Fruit fly (Drosophila melanogaster) whole organism, embryonic: Measurements from ENCODE around the gene Bacc.

Experiments used
- BEAF-32 ChIP-seq: fragments of 200-800 bp; sonication (Bioruptor generic); optimal IDR thresholded peaks from 3 replicates; lab custom pipeline; 2017; ENCODE audit warnings: missing biosample characterization, missing genetic modification characterization, mild to moderate bottlenecking, moderate library complexity, missing genetic modification reagents
- Bteb2 ChIP-seq: fragments of 200-800 bp; sonication (Bioruptor generic); optimal IDR thresholded peaks from 2 replicates; lab custom pipeline; 2016; ENCODE audit warnings: missing biosample characterization, missing genetic modification characterization
- CG10209 ChIP-seq: fragments of 200-800 bp; sonication (Bioruptor generic); optimal IDR thresholded peaks from 3 replicates; lab custom pipeline; 2017; ENCODE audit warnings: missing biosample characterization, mild to moderate bottlenecking, missing genetic modification characterization, missing genetic modification reagents
- CG12155 ChIP-seq: fragments of 200-800 bp; sonication (Bioruptor generic); optimal IDR thresholded peaks from 3 replicates; lab custom pipeline; 2016; ENCODE audit warnings: missing biosample characterization, missing genetic modification characterization
- CG12744 ChIP-seq: fragments of 200-800 bp; sonication (Bioruptor generic); optimal IDR thresholded peaks from 2 replicates; lab custom pipeline; 2016; ENCODE audit warnings: missing biosample characterization, missing genetic modification characterization
- CG14667 ChIP-seq: fragments of 200-800 bp; sonication (Bioruptor generic); IDR thresholded peaks from 2 replicates; pipeline ENCODE4 v1.3.6; 2022; ENCODE audit warnings: missing biosample characterization, missing genetic modification characterization
- CG15073 ChIP-seq: fragments of 200-800 bp; sonication (Bioruptor generic); optimal IDR thresholded peaks from 2 replicates; lab custom pipeline; 2016; ENCODE audit warnings: missing biosample characterization, missing genetic modification characterization
- CG15601 ChIP-seq: fragments of 200-800 bp; sonication (Bioruptor generic); optimal IDR thresholded peaks from 3 replicates; lab custom pipeline; 2019; ENCODE audit warnings: missing biosample characterization, mild to moderate bottlenecking, missing genetic modification characterization, moderate library complexity
- CG17612 ChIP-seq: fragments of 200-800 bp; sonication (Bioruptor generic); IDR thresholded peaks from 2 replicates; pipeline ENCODE4 v1.3.6; 2022; ENCODE audit warnings: missing biosample characterization, missing genetic modification characterization
- CG18619 ChIP-seq: fragments of 200-800 bp; sonication (Bioruptor generic); optimal IDR thresholded peaks from 3 replicates; lab custom pipeline; 2017; ENCODE audit warnings: missing biosample characterization, mild to moderate bottlenecking, missing genetic modification characterization
- CG2129 ChIP-seq: fragments of 200-800 bp; sonication (Bioruptor generic); IDR thresholded peaks from 2 replicates; pipeline ENCODE4 v1.3.6; 2022; ENCODE audit warnings: missing biosample characterization, missing genetic modification characterization; ENCODE audit not compliant: partially characterized antibody
- CG3163 ChIP-seq: fragments of 200-800 bp; sonication (Bioruptor generic); optimal IDR thresholded peaks from 3 replicates; lab custom pipeline; 2016; ENCODE audit warnings: missing biosample characterization, missing genetic modification characterization
- CG3407 ChIP-seq: fragments of 200-800 bp; sonication (Bioruptor generic); optimal IDR thresholded peaks from 2 replicates; lab custom pipeline; 2018; ENCODE audit warnings: missing biosample characterization, mild to moderate bottlenecking, missing genetic modification characterization
- CG3995 ChIP-seq: fragments of 200-800 bp; sonication (Bioruptor generic); optimal IDR thresholded peaks from 3 replicates; lab custom pipeline; 2016; ENCODE audit warnings: missing biosample characterization, missing genetic modification characterization
- CG4730 ChIP-seq: fragments of 200-800 bp; sonication (Bioruptor generic); IDR thresholded peaks from 2 replicates; pipeline ENCODE4 v1.3.6; 2022; ENCODE audit warnings: missing biosample characterization, missing genetic modification characterization
- CG6689 ChIP-seq: fragments of 200-800 bp; sonication (Bioruptor generic); IDR thresholded peaks from 2 replicates; pipeline ENCODE4 v1.3.6; 2022; ENCODE audit warnings: missing biosample characterization, missing genetic modification characterization
- CG7556 ChIP-seq: fragments of 200-800 bp; sonication (Bioruptor generic); optimal IDR thresholded peaks from 2 replicates; lab custom pipeline; 2017; ENCODE audit warnings: missing biosample characterization, mild to moderate bottlenecking, missing genetic modification characterization
- CG7839 ChIP-seq: fragments of 200-800 bp; sonication (Bioruptor generic); optimal IDR thresholded peaks from 3 replicates; lab custom pipeline; 2018; ENCODE audit warnings: missing biosample characterization, mild to moderate bottlenecking, missing genetic modification characterization, moderate library complexity
- CG8281 ChIP-seq: fragments of 200-800 bp; sonication (Bioruptor generic); optimal IDR thresholded peaks from 2 replicates; lab custom pipeline; 2018; ENCODE audit warnings: missing biosample characterization, mild to moderate bottlenecking, missing genetic modification characterization, moderate library complexity
- CG8478 ChIP-seq: fragments of >200 bp; optimal IDR thresholded peaks from 2 replicates; lab custom pipeline; 2018
- CG9817 ChIP-seq: fragments of 200-800 bp; sonication (Bioruptor generic); optimal IDR thresholded peaks from 2 replicates; lab custom pipeline; 2018; ENCODE audit warnings: missing biosample characterization, mild to moderate bottlenecking, missing genetic modification characterization, moderate library complexity
- Gsc ChIP-seq: fragments of 200-800 bp; sonication (Bioruptor generic); IDR thresholded peaks from 2 replicates; pipeline ENCODE4 v1.3.6; 2022; ENCODE audit warnings: missing biosample characterization, missing genetic modification characterization
- HLHmδ ChIP-seq: fragments of 200-800 bp; sonication (Bioruptor generic); optimal IDR thresholded peaks from 2 replicates; lab custom pipeline; 2018; ENCODE audit warnings: missing biosample characterization, mild to moderate bottlenecking, missing genetic modification characterization, moderate library complexity
- Hey ChIP-seq: fragments of 200-800 bp; sonication (Bioruptor generic); optimal IDR thresholded peaks from 3 replicates; lab custom pipeline; 2018; ENCODE audit warnings: missing biosample characterization, mild to moderate bottlenecking, missing genetic modification characterization
- Hsf ChIP-seq: fragments of 200-800 bp; sonication (Bioruptor generic); optimal IDR thresholded peaks from 3 replicates; lab custom pipeline; 2016; ENCODE audit warnings: missing biosample characterization, missing genetic modification characterization
- MTF-1 ChIP-seq: fragments of 200-800 bp; sonication (Bioruptor generic); optimal IDR thresholded peaks from 2 replicates; lab custom pipeline; 2018; ENCODE audit warnings: missing biosample characterization, mild to moderate bottlenecking, missing genetic modification characterization, borderline replicate concordance
- Nf-YB ChIP-seq: fragments of 200-800 bp; sonication (Bioruptor generic); optimal IDR thresholded peaks from 3 replicates; lab custom pipeline; 2019; ENCODE audit warnings: missing biosample characterization, mild to moderate bottlenecking, missing genetic modification characterization, moderate library complexity
- Ravus ChIP-seq: fragments of 200-800 bp; sonication (Bioruptor generic); IDR thresholded peaks from 2 replicates; pipeline ENCODE4 v1.3.6; 2022; ENCODE audit warnings: missing biosample characterization, missing genetic modification characterization
- Sox100B ChIP-seq: fragments of 200-800 bp; sonication (Bioruptor generic); optimal IDR thresholded peaks from 3 replicates; lab custom pipeline; 2018; ENCODE audit warnings: missing biosample characterization, mild to moderate bottlenecking, missing genetic modification characterization
- abd-A ChIP-seq: fragments of 200-800 bp; sonication (Bioruptor generic); optimal IDR thresholded peaks from 3 replicates; lab custom pipeline; 2019; ENCODE audit warnings: missing biosample characterization, mild to moderate bottlenecking, missing genetic modification characterization, moderate library complexity
- ac ChIP-seq: fragments of 200-800 bp; sonication (Bioruptor generic); optimal IDR thresholded peaks from 3 replicates; lab custom pipeline; 2017; ENCODE audit warnings: missing biosample characterization, mild to moderate bottlenecking, missing genetic modification characterization
- ase ChIP-seq: fragments of 200-800 bp; sonication (Bioruptor generic); IDR thresholded peaks from 3 replicates; pipeline ENCODE4 v1.3.6; 2022; ENCODE audit warnings: missing biosample characterization, missing genetic modification characterization
- chinmo ChIP-seq: fragments of 200-800 bp; sonication (Bioruptor generic); IDR thresholded peaks from 4 replicates; pipeline ENCODE4 v1.3.6; 2022; ENCODE audit warnings: missing biosample characterization, missing genetic modification characterization; ENCODE audit not compliant: partially characterized antibody
- chm ChIP-seq: fragments of 200-800 bp; sonication (Bioruptor generic); IDR thresholded peaks from 2 replicates; pipeline ENCODE4 v1.3.6; 2022; ENCODE audit warnings: missing biosample characterization, missing genetic modification characterization
- croc ChIP-seq: fragments of 200-800 bp; sonication (Bioruptor generic); conservative IDR thresholded peaks from 3 replicates; pipeline ENCODE4 v1.3.6; 2022; ENCODE audit warnings: missing biosample characterization, missing genetic modification characterization
- crol ChIP-seq: fragments of 200-800 bp; sonication (Bioruptor generic); IDR thresholded peaks from 2 replicates; pipeline ENCODE4 v1.3.6; 2022; ENCODE audit warnings: missing biosample characterization, missing genetic modification characterization
- dimm ChIP-seq: fragments of 200-800 bp; sonication (Bioruptor generic); IDR thresholded peaks from 2 replicates; pipeline ENCODE4 v1.3.6; 2022; ENCODE audit warnings: missing biosample characterization, missing genetic modification characterization
- esg ChIP-seq: fragments of 200-800 bp; sonication (Bioruptor generic); conservative IDR thresholded peaks from 2 replicates; pipeline ENCODE4 v1.3.6; 2022; ENCODE audit warnings: missing biosample characterization, missing genetic modification characterization
- exex ChIP-seq: fragments of 200-800 bp; sonication (Bioruptor generic); optimal IDR thresholded peaks from 4 replicates; lab custom pipeline; 2018; ENCODE audit warnings: missing biosample characterization, mild to moderate bottlenecking, missing genetic modification characterization, moderate library complexity
- gsb-n ChIP-seq: fragments of 200-800 bp; sonication (Bioruptor generic); optimal IDR thresholded peaks from 3 replicates; lab custom pipeline; 2018; ENCODE audit warnings: missing biosample characterization, mild to moderate bottlenecking, missing genetic modification characterization
- ham ChIP-seq: fragments of 200-800 bp; sonication (Bioruptor generic); IDR thresholded peaks from 2 replicates; pipeline ENCODE4 v1.3.6; 2022; ENCODE audit warnings: missing biosample characterization, missing genetic modification characterization
- hbn ChIP-seq: fragments of 200-800 bp; sonication (Bioruptor generic); IDR thresholded peaks from 2 replicates; pipeline ENCODE4 v1.3.6; 2022; ENCODE audit warnings: missing biosample characterization, missing genetic modification characterization; ENCODE audit not compliant: partially characterized antibody
- insv ChIP-seq, 2 experiments: fragments of 200-800 bp; sonication (Bioruptor generic); optimal IDR thresholded peaks; 3 replicates each; lab custom pipeline; 2016 to 2018; ENCODE audit warnings: missing biosample characterization in 2 of 2, missing genetic modification characterization in 2 of 2
- kah ChIP-seq: fragments of 200-800 bp; sonication (Bioruptor generic); optimal IDR thresholded peaks from 2 replicates; lab custom pipeline; 2018; ENCODE audit warnings: missing biosample characterization, mild to moderate bottlenecking, missing genetic modification characterization
- kni ChIP-seq: fragments of 200-800 bp; sonication (Bioruptor generic); optimal IDR thresholded peaks from 3 replicates; lab custom pipeline; 2017; ENCODE audit warnings: mild to moderate bottlenecking, missing biosample characterization, missing genetic modification reagents, missing genetic modification characterization
- org-1 ChIP-seq: fragments of 200-800 bp; sonication (Bioruptor generic); optimal IDR thresholded peaks from 2 replicates; lab custom pipeline; 2017; ENCODE audit warnings: missing biosample characterization, missing genetic modification characterization
- rib ChIP-seq: fragments of 200-800 bp; sonication (Bioruptor generic); IDR thresholded peaks from 2 replicates; pipeline ENCODE4 v1.3.6; 2022; ENCODE audit warnings: missing biosample characterization, missing genetic modification characterization
- row ChIP-seq: fragments of 200-800 bp; sonication (Bioruptor generic); IDR thresholded peaks from 3 replicates; pipeline ENCODE4 v1.3.6; 2022; ENCODE audit warnings: missing biosample characterization, missing genetic modification characterization
- sens ChIP-seq: fragments of 200-800 bp; sonication (Bioruptor generic); peaks from one replicate; lab custom pipeline; 2016; ENCODE audit warnings: missing biosample characterization, missing genetic modification characterization
- slou ChIP-seq: fragments of 200-800 bp; sonication (Bioruptor generic); optimal IDR thresholded peaks from 3 replicates; lab custom pipeline; 2016; ENCODE audit warnings: missing biosample characterization, missing genetic modification characterization
- tx ChIP-seq: fragments of 200-800 bp; sonication (Bioruptor generic); optimal IDR thresholded peaks from 2 replicates; lab custom pipeline; 2016; ENCODE audit warnings: missing biosample characterization, missing genetic modification characterization

Gene Bacc

DNA sequence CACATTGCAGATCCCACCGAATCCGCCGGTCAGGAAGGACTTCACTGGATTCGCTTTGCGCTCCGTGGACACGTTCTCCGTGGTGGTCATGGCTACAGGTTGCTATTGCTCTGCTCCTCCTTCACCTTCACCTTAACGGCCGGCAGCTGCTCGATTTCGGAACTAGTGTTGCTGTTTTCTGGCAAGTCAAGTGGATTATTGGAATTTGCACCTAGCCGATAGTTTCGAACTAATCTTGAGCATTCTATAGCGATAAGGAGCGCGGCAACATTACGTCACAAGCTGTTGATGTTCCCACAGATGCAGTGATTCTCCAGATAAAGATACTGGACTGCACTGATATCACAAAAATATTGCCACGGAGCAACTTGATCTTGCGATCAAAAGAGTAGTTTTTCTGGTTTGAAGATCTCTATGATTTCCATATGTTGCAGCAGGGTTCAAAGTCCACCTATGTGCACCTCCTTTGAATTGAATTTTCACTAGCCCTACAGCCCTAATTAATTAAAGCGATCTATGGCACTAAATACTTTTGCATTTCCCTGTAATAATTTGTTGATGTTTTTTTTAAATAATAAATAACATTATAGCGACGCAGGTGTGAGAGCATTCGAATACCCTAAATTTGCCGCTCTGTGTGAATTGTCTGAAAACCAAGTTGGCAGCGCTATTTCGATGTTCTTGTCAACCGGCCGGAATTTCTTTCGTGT, 17.4 kb downstream of the Bacc start, which contains the start of the genes colt and HINT1 (continued):
- peak; percentile 40 for TF ChIP-seq CG7839 (tag; lab: Kevin White, UChicago)
- TF ChIP-seq ham (GFP tag; lab: Robert Waterston, UW) = no peak
- no peak for TF ChIP-seq CG18619
- TF ChIP-seq CG12744 (GFP tag; lab: Kevin White, UChicago) = no peak
- TF ChIP-seq HLHmδ (GFP tag; lab: Kevin White, UChicago) = no peak
- no peak for TF ChIP-seq CG3163 (GFP tag; lab: Kevin White, UChicago)
- TF ChIP-seq exex (tag; lab: Kevin White, UChicago) = peak; percentile 13
- no peak for TF ChIP-seq ac (GFP tag; lab: Kevin White, UChicago)
- TF ChIP-seq CG7556 (GFP tag; lab: Kevin White, UChicago) = no peak
- TF ChIP-seq MTF-1 (GFP tag; lab: Kevin White, UChicago) = no peak
- no peak for TF ChIP-seq slou (GFP tag; lab: Kevin White, UChicago)
- no peak for TF ChIP-seq Sox100B
- no peak for TF ChIP-seq esg (GFP tag; lab: Robert Waterston, UW)
- no peak for TF ChIP-seq CG3407 (GFP tag; lab: Kevin White, UChicago)
- no peak for TF ChIP-seq CG8478 (lab: Kevin White, UChicago)
- TF ChIP-seq abd-A (tag; lab: Kevin White, UChicago) = no peak
- TF ChIP-seq CG9817 (tag; lab: Kevin White, UChicago) = no peak
- TF ChIP-seq CG15073 (GFP tag; lab: Kevin White, UChicago) = no peak
- TF ChIP-seq Nf-YB = no peak
- TF ChIP-seq CG10209 (GFP tag; lab: Kevin White, UChicago) = no peak
- peak; percentile 66 for TF ChIP-seq BEAF-32
- peak; percentile 49 for TF ChIP-seq CG15601 (tag; lab: Kevin White, UChicago)
- TF ChIP-seq CG3995 (GFP tag; lab: Kevin White, UChicago) = peak; percentile 80
- no peak for TF ChIP-seq CG17612 (GFP tag; lab: Robert Waterston, UW)
- TF ChIP-seq Bteb2 = no peak
- TF ChIP-seq gsb-n (tag; lab: Kevin White, UChicago) = peak; percentile 28
- 0 out of 4 replicates have a peak, but pooled peaks have one; percentile 46 for TF ChIP-seq chinmo (GFP tag; lab: Robert Waterston, UW)
- no peak for TF ChIP-seq tx (GFP tag; lab: Kevin White, UChicago)
- no peak for TF ChIP-seq rib (GFP tag; lab: Robert Waterston, UW)
- TF ChIP-seq dimm (GFP tag; lab: Robert Waterston, UW) = no peak
- TF ChIP-seq CG4730 (GFP tag; lab: Robert Waterston, UW) = no peak
- TF ChIP-seq Ravus (GFP tag; lab: Robert Waterston, UW) = no peak
- no peak for TF ChIP-seq hbn (GFP tag; lab: Robert Waterston, UW)
- peak; percentile 18; the same call in 1 of the 2 replicates for TF ChIP-seq CG6689
- no peak for TF ChIP-seq ase (GFP tag; lab: Robert Waterston, UW)
- TF ChIP-seq CG12155 (GFP tag; lab: Kevin White, UChicago) = no peak
- peak; percentile 6 for TF ChIP-seq kni
- TF ChIP-seq chm (GFP tag; lab: Robert Waterston, UW) = no peak
- TF ChIP-seq CG14667 (GFP tag; lab: Robert Waterston, UW) = no peak
- TF ChIP-seq croc (GFP tag; lab: Robert Waterston, UW) = no peak
- TF ChIP-seq org-1 (GFP tag; lab: Kevin White, UChicago) = no peak
- TF ChIP-seq CG8281 = no peak
- TF ChIP-seq Hsf (GFP tag; lab: Kevin White, UChicago) = no peak
- TF ChIP-seq insv (GFP tag; optimal IDR thresholded peaks at IDR 0.05; lab: Kevin White, UChicago) = peak in 1 of 2 experiments; percentile 33
- TF ChIP-seq CG2129 (GFP tag; lab: Robert Waterston, UW) = no peak
- TF ChIP-seq row (GFP tag; lab: Robert Waterston, UW) = peak; percentile 47
- TF ChIP-seq Hey (tag; lab: Kevin White, UChicago) = no peak
- TF ChIP-seq crol (GFP tag; lab: Robert Waterston, UW) = no peak
- no peak for TF ChIP-seq Gsc (GFP tag; lab: Robert Waterston, UW)
- TF ChIP-seq kah (GFP tag; lab: Kevin White, UChicago) = peak; percentile 23
- peak; percentile 86 for TF ChIP-seq sens (GFP tag; lab: Kevin White, UChicago)
